Worm (Caenorhabditis elegans): ENCODE data around the gene math-34.

- TF ChIP-seq mdl-1 (tag; optimal IDR thresholded peaks at IDR 0.05) (no peak), elt-2 (tag; optimal IDR thresholded peaks at IDR 0.05) (no peak), sox-4 (tag; optimal IDR thresholded peaks at IDR 0.05) (no peak), C34B4.2 (tag; optimal IDR thresholded peaks at IDR 0.05) (no peak), lsy-2 (tag; optimal IDR thresholded peaks at IDR 0.05) (no peak), ama-1 (optimal IDR thresholded peaks at IDR 0.05) (no peak), egl-27 (tag; optimal IDR thresholded peaks at IDR 0.05) (no peak), mep-1 (tag; optimal IDR thresholded peaks at IDR 0.05) (no peak), jun-1 (tag; optimal IDR thresholded peaks at IDR 0.05) (no peak)
Observed at ce11 chrII:1045692-1046091, 16.9 kb downstream of the math-34 start, which contains the start of gene str-148.

Data from whole organism, L1 larva.